Worm (Caenorhabditis elegans) whole organism, midembryonic: ENCODE data around the gene ZC513.14.

ENCODE experiments used
- T22C8.4 ChIP-seq: fragments of 200-800 bp; sonication (Bioruptor generic); IDR thresholded peaks from 2 replicates; pipeline ENCODE4 v1.3.6; 2022; ENCODE audit warnings: missing genetic modification characterization, missing compliant biosample characterization
- cog-1 ChIP-seq: sonication (generic microtip); optimal IDR thresholded peaks from 2 replicates; lab custom pipeline; 2016; ENCODE audit warnings: missing genetic modification characterization, missing compliant biosample characterization
- flt-1 ChIP-seq: fragments of 200-800 bp; sonication (Bioruptor generic); IDR thresholded peaks from 2 replicates; pipeline ENCODE4 v1.3.6; 2022; ENCODE audit warnings: missing genetic modification characterization, missing compliant biosample characterization
- klf-2 ChIP-seq: fragments of 200-800 bp; sonication (Bioruptor generic); conservative IDR thresholded peaks from 2 replicates; pipeline ENCODE4 v1.3.6; 2022; ENCODE audit warnings: missing genetic modification reagents, missing genetic modification characterization, missing compliant biosample characterization
- med-1 ChIP-seq: sonication (generic microtip); optimal IDR thresholded peaks from 2 replicates; lab custom pipeline; 2017; ENCODE audit warnings: missing genetic modification characterization, mild to moderate bottlenecking, missing compliant biosample characterization, antibody characterized with exemption, missing genetic modification reagents; ENCODE audit not compliant: insufficient read depth
- tab-1 ChIP-seq: fragments of 200-800 bp; sonication (Bioruptor generic); IDR thresholded peaks from 2 replicates; pipeline ENCODE4 v1.3.6; 2022; ENCODE audit warnings: missing genetic modification characterization, missing compliant biosample characterization
- ztf-23 ChIP-seq: fragments of 200-800 bp; sonication (Bioruptor generic); IDR thresholded peaks from 2 replicates; pipeline ENCODE4 v1.3.6; 2022; ENCODE audit warnings: missing genetic modification reagents, missing genetic modification characterization, missing compliant biosample characterization
- ztf-29 ChIP-seq: fragments of 200-800 bp; sonication (Bioruptor generic); IDR thresholded peaks from 2 replicates; pipeline ENCODE4 v1.3.6; 2022; ENCODE audit warnings: missing genetic modification reagents, missing genetic modification characterization, missing compliant biosample characterization

DNA sequence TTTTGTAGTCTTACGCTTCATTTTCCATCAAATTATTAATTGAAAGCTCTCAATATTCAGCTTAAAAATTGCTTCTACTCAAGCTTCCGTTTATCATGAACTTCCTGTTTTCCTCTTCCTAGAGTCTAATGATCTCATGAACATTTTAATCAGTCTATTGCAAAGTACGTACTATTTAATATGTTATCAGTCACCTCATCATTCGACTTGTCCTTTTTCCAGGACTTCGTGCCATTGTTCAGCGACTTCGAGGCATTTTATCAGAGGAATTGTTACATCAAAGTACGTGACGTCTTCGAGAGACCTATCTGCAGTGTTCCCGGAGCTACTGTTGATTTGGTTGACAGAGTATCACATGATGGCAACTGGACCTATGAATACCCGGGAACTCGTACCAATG lies 16.1 kb downstream of the ZC513.14 start:
- TF ChIP-seq cog-1 (no peak), med-1 (no peak), tab-1 (no peak), ztf-23 (no peak), flt-1 (no peak), klf-2 (no peak), ztf-29 (GFP tag; lab: Robert Waterston, UW) (no peak), T22C8.4 (GFP tag; lab: Robert Waterston, UW) (no peak)
